ENCODE assay signal across 5 worm cellular contexts in the genomic region with DNA sequence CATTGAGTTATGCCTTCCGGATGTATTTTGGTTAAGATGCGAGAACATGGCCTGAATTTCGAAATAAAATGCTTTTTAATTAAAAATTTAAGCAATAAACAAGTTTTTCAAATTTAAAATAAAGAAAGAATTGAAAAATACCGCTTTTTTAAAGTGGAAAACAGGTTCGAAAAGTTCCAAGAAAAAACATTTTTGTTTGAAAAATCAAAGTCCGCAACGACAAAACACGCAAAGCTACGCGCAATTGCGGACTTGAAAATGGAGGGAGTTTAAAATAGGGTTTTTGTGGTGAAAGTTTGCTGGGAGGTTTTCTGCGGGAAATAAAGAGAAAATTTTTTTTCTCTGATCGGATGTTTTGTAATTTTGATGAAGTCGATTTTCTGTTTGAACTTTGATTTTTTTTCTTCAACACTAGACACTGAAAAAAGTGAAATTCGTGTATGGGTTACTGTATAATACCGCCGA.
A peak's percentile ranks its signal among the peaks of the same experiment; 100 is the strongest.
TF ChIP-seq lines count a peak whose summit lies in the region.

npp-19 (minus strand) TSS at position 51 of the 465 bp plus-strand sequence.

TF ChIP-seq in whole organism, L1 larva, 84 proteins besides CTCF, POLR2A, EP300 and RAD21 (continues in another document):
- TF ChIP-seq ztf-11 (tag; optimal IDR thresholded peaks at IDR 0.05; lab: Kevin White, UChicago) = no peak
- TF ChIP-seq fos-1 (tag; optimal IDR thresholded peaks at IDR 0.05; lab: Kevin White, UChicago) = peak; percentile 38
- no peak for TF ChIP-seq mab-9 (GFP tag; IDR thresholded peaks at IDR 0.05; lab: Robert Waterston, UW)
- TF ChIP-seq grh-1 (GFP tag; IDR thresholded peaks at IDR 0.05; lab: Robert Waterston, UW) = no peak
- peak; percentile 83 to 88 for TF ChIP-seq lsy-2 (tag; optimal IDR thresholded peaks at IDR 0.05; lab: Kevin White, UChicago)
- no peak for TF ChIP-seq nhr-84 (tag; optimal IDR thresholded peaks at IDR 0.05; lab: Kevin White, UChicago)
- peak; percentile 98 to 99 for TF ChIP-seq lin-35 (GFP tag; optimal IDR thresholded peaks at IDR 0.05; lab: Kevin White, UChicago)
- TF ChIP-seq ama-1 (optimal IDR thresholded peaks at IDR 0.05; lab: Kevin White, UChicago) = peak; percentile 6
- TF ChIP-seq lir-3 (tag; optimal IDR thresholded peaks at IDR 0.05; lab: Kevin White, UChicago; ENCODE audit: poor library complexity) = peak; percentile 23
- peak; percentile 62 for TF ChIP-seq C16A3.4 (tag; optimal IDR thresholded peaks at IDR 0.05; lab: Kevin White, UChicago)
- TF ChIP-seq lin-39 (tag; optimal IDR thresholded peaks at IDR 0.05; lab: Kevin White, UChicago) = peak; percentile 27
- TF ChIP-seq unc-98 (GFP tag; IDR thresholded peaks at IDR 0.05; lab: Robert Waterston, UW) = no peak
- TF ChIP-seq lin-13 (GFP tag; optimal IDR thresholded peaks at IDR 0.05; lab: Kevin White, UChicago) = peak; percentile 63
- peak; percentile 83 for TF ChIP-seq snu-23 (GFP tag; optimal IDR thresholded peaks at IDR 0.05; lab: Kevin White, UChicago)
- peak; percentile 61 for TF ChIP-seq snpc-4 (tag; optimal IDR thresholded peaks at IDR 0.05; lab: Kevin White, UChicago)
- TF ChIP-seq skn-1 (tag; optimal IDR thresholded peaks at IDR 0.05; lab: Kevin White, UChicago) = peak; percentile 71
- TF ChIP-seq ceh-8 (GFP tag; optimal IDR thresholded peaks at IDR 0.05; lab: Kevin White, UChicago) = peak; percentile 20

TF ChIP-seq in whole organism, L3 larva, 47 proteins besides CTCF, POLR2A, EP300 and RAD21 (continues in another document):
- TF ChIP-seq lsy-12 (tag; optimal IDR thresholded peaks at IDR 0.05; lab: Kevin White, UChicago) (no peak), jun-1 (tag; optimal IDR thresholded peaks at IDR 0.05; lab: Kevin White, UChicago) (no peak), elt-2 (tag; optimal IDR thresholded peaks at IDR 0.05; lab: Kevin White, UChicago) (peak; percentile 17), pqm-1 (tag; optimal IDR thresholded peaks at IDR 0.05; lab: Kevin White, UChicago) (no peak), nhr-77 (tag; optimal IDR thresholded peaks at IDR 0.05; lab: Kevin White, UChicago) (no peak), aly-2 (tag; optimal IDR thresholded peaks at IDR 0.05; lab: Kevin White, UChicago) (no peak), eor-1 (tag; optimal IDR thresholded peaks at IDR 0.05; lab: Kevin White, UChicago) (no peak), nhr-43 (tag; optimal IDR thresholded peaks at IDR 0.05; lab: Kevin White, UChicago; ENCODE audit: poor library complexity, severe bottlenecking) (no peak), hmg-11 (tag; optimal IDR thresholded peaks at IDR 0.05; lab: Kevin White, UChicago) (peak; percentile 33), snpc-4 (tag; optimal IDR thresholded peaks at IDR 0.05; lab: Kevin White, UChicago) (peak; percentile 40), egl-5 (tag; optimal IDR thresholded peaks at IDR 0.05; lab: Kevin White, UChicago) (no peak), nfya-1 (tag; optimal IDR thresholded peaks at IDR 0.05; lab: Kevin White, UChicago; ENCODE audit: insufficient read depth) (peak; percentile 69), elt-3 (tag; optimal IDR thresholded peaks at IDR 0.05; lab: Kevin White, UChicago) (no peak), mdl-1 (tag; optimal IDR thresholded peaks at IDR 0.05; lab: Kevin White, UChicago) (no peak), nhr-11 (tag; optimal IDR thresholded peaks at IDR 0.05; lab: Kevin White, UChicago) (peak; percentile 8), lin-15B (tag; optimal IDR thresholded peaks at IDR 0.05; lab: Kevin White, UChicago) (peak; percentile 59), pha-4 (tag; optimal IDR thresholded peaks at IDR 0.05; lab: Kevin White, UChicago) (peak; percentile 82), ceh-82 (tag; optimal IDR thresholded peaks at IDR 0.05; lab: Kevin White, UChicago) (no peak)

TF ChIP-seq in whole organism, early embryonic, 17 proteins besides CTCF, POLR2A, EP300 and RAD21:
- TF ChIP-seq hmbx-1 (tag; optimal IDR thresholded peaks at IDR 0.05; lab: Kevin White, UChicago) (no peak), tbx-11 (GFP tag; IDR thresholded peaks at IDR 0.05; lab: Robert Waterston, UW) (0 out of 2 replicates have a peak, but pooled peaks have one; percentile 41), F13C5.2 (tag; optimal IDR thresholded peaks at IDR 0.05; lab: Kevin White, UChicago) (peak; percentile 53)

TF ChIP-seq in whole organism, midembryonic, 9 proteins besides CTCF, POLR2A, EP300 and RAD21:
- TF ChIP-seq ztf-29 (GFP tag; IDR thresholded peaks at IDR 0.05; lab: Robert Waterston, UW) = no peak
- TF ChIP-seq flt-1 (GFP tag; IDR thresholded peaks at IDR 0.05; lab: Robert Waterston, UW) = 0 out of 2 replicates have a peak, but pooled peaks have one; percentile 45
- TF ChIP-seq ztf-23 (GFP tag; IDR thresholded peaks at IDR 0.05; lab: Robert Waterston, UW) = 0 out of 2 replicates have a peak, but pooled peaks have one; percentile 47
- peak; percentile 23 for TF ChIP-seq cog-1 (tag; optimal IDR thresholded peaks at IDR 0.05; lab: Kevin White, UChicago)
TF ChIP-seq in whole organism, midembryonic: peak in this region for 3.

TF ChIP-seq in whole organism, young adult, 124 proteins besides CTCF, POLR2A, EP300 and RAD21:
- TF ChIP-seq unc-62 (GFP tag; optimal IDR thresholded peaks at IDR 0.05; lab: Kevin White, UChicago) (no peak), attf-6 (GFP tag; IDR thresholded peaks at IDR 0.05; lab: Robert Waterston, UW) (no peak), F23B12.7 (tag; optimal IDR thresholded peaks at IDR 0.05; lab: Kevin White, UChicago; ENCODE audit: insufficient read depth) (peak; percentile 52), lin-40 (tag; optimal IDR thresholded peaks at IDR 0.05; lab: Kevin White, UChicago) (peak; percentile 52), rcor-1 (GFP tag; IDR thresholded peaks at IDR 0.05; lab: Robert Waterston, UW) (no peak), lsl-1 (GFP tag; optimal IDR thresholded peaks at IDR 0.05; lab: Kevin White, UChicago) (peak; percentile 24), F57C9.4 (tag; optimal IDR thresholded peaks at IDR 0.05; lab: Kevin White, UChicago) (no peak), die-1 (tag; optimal IDR thresholded peaks at IDR 0.05; lab: Kevin White, UChicago) (no peak), fkh-3 (tag; optimal IDR thresholded peaks at IDR 0.05; lab: Kevin White, UChicago) (no peak), ztf-22 (GFP tag; optimal IDR thresholded peaks at IDR 0.05; lab: Kevin White, UChicago) (no peak), madf-6 (GFP tag; IDR thresholded peaks at IDR 0.05; lab: Robert Waterston, UW) (peak; percentile 52; the same call in 1 of the 2 replicates), aptf-3 (GFP tag; IDR thresholded peaks at IDR 0.05; lab: Robert Waterston, UW) (no peak), dpl-1 (GFP tag; optimal IDR thresholded peaks at IDR 0.05; lab: Kevin White, UChicago) (peak; percentile 96), snpc-4 (GFP tag; optimal IDR thresholded peaks at IDR 0.05; lab: Kevin White, UChicago) (peak; percentile 32), snpc-4 (tag; optimal IDR thresholded peaks at IDR 0.05; lab: Kevin White, UChicago) (no peak), nfyb-1 (GFP tag; IDR thresholded peaks at IDR 0.05; lab: Robert Waterston, UW) (0 out of 2 replicates have a peak, but pooled peaks have one; percentile 34), T07F8.4 (tag; optimal IDR thresholded peaks at IDR 0.05; lab: Kevin White, UChicago) (no peak), mcd-1 (GFP tag; IDR thresholded peaks at IDR 0.05; lab: Robert Waterston, UW) (peak; percentile 55), K12H6.12 (tag; optimal IDR thresholded peaks at IDR 0.05; lab: Kevin White, UChicago) (no peak), snpc-1.3 (tag; optimal IDR thresholded peaks at IDR 0.05; lab: Kevin White, UChicago; ENCODE audit: insufficient read depth) (peak; percentile 42), attf-5 (GFP tag; optimal IDR thresholded peaks at IDR 0.05; lab: Kevin White, UChicago) (peak; percentile 46), pha-4 (tag; optimal IDR thresholded peaks at IDR 0.05; lab: Kevin White, UChicago) (peak; percentile 1), nhr-80 (tag; optimal IDR thresholded peaks at IDR 0.05; lab: Kevin White, UChicago) (no peak), F49E8.2 (tag; optimal IDR thresholded peaks at IDR 0.05; lab: Kevin White, UChicago; ENCODE audit: insufficient read depth) (no peak), Y79H2A.3 (GFP tag; conservative IDR thresholded peaks at IDR 0.05; lab: Robert Waterston, UW) (no peak), hmg-1.2 (GFP tag; IDR thresholded peaks at IDR 0.05; lab: Robert Waterston, UW) (peak; percentile 14; the same call in 1 of the 2 replicates), efl-1 (GFP tag; optimal IDR thresholded peaks at IDR 0.05; lab: Kevin White, UChicago) (peak; percentile 90), snpc-3.4 (tag; optimal IDR thresholded peaks at IDR 0.05; lab: Kevin White, UChicago) (no peak), let-607 (tag; optimal IDR thresholded peaks at IDR 0.05; lab: Kevin White, UChicago) (no peak), mes-4 (tag; optimal IDR thresholded peaks at IDR 0.05; lab: Kevin White, UChicago) (no peak), lin-35 (GFP tag; optimal IDR thresholded peaks at IDR 0.05; lab: Kevin White, UChicago) (peak; percentile 33 to 97 (median 56)), sdz-38 (tag; optimal IDR thresholded peaks at IDR 0.05; lab: Kevin White, UChicago) (no peak), lin-54 (GFP tag; optimal IDR thresholded peaks at IDR 0.05; lab: Kevin White, UChicago) (peak; percentile 99), cebp-1 (GFP tag; IDR thresholded peaks at IDR 0.05; lab: Robert Waterston, UW) (no peak), cebp-1 (tag; optimal IDR thresholded peaks at IDR 0.05; lab: Kevin White, UChicago) (peak; percentile 2), hrde-1 (tag; optimal IDR thresholded peaks at IDR 0.05; lab: Kevin White, UChicago; ENCODE audit: borderline replicate concordance) (no peak), nhr-27 (tag; optimal IDR thresholded peaks at IDR 0.05; lab: Kevin White, UChicago) (no peak), F33H1.4 (GFP tag; IDR thresholded peaks at IDR 0.05; lab: Robert Waterston, UW) (peak; percentile 47), gei-17 (GFP tag; optimal IDR thresholded peaks at IDR 0.05; lab: Kevin White, UChicago) (no peak)

Comparison
In these comparisons a context has a peak if more than half of its experiments do, and no peak if none do; other contexts are left out.
1. Of the 8 proteins assayed by ChIP-seq in both whole organism, young adult and whole organism, L1 larva: peak only in whole organism, young adult: none; only in whole organism, L1 larva: ama-1, nhr-90 and unc-130; in both: dpl-1, efl-1 and lin-35; in neither: 1; mixed calls (peak in some experiments, not most) for 1.